Worm (Caenorhabditis elegans) whole organism, late embryonic: ENCODE results near the gene che-2.

Source experiments
- K02D7.2 ChIP-seq: sonication (generic microtip); optimal IDR thresholded peaks from 2 replicates; lab custom pipeline; 2017; ENCODE audit warnings: mild to moderate bottlenecking, missing genetic modification characterization, missing compliant biosample characterization
- T23F11.4 ChIP-seq: fragments of 200-800 bp; sonication (Bioruptor generic); optimal IDR thresholded peaks from 2 replicates; lab custom pipeline; 2018; ENCODE audit warnings: mild to moderate bottlenecking, missing genetic modification characterization, missing compliant biosample characterization
- ama-1 ChIP-seq: fragments of 150-350 bp; optimal IDR thresholded peaks from 2 replicates; lab custom pipeline; 2014
- elt-2 ChIP-seq: sonication (generic microtip); optimal IDR thresholded peaks from 2 replicates; lab custom pipeline; 2016; ENCODE audit warnings: missing genetic modification reagents, missing genetic modification characterization, missing compliant biosample characterization
- eyg-1 ChIP-seq: sonication (generic microtip); optimal IDR thresholded peaks from 2 replicates; lab custom pipeline; 2016; ENCODE audit warnings: missing genotype, missing genetic modification characterization, missing compliant biosample characterization
- fax-1 ChIP-seq: sonication (generic microtip); optimal IDR thresholded peaks from 2 replicates; lab custom pipeline; 2016; ENCODE audit warnings: missing genotype, missing genetic modification characterization, missing compliant biosample characterization
- lim-6 ChIP-seq: sonication (generic microtip); optimal IDR thresholded peaks from 2 replicates; lab custom pipeline; 2016; ENCODE audit warnings: missing genetic modification characterization, missing compliant biosample characterization
- lin-11 ChIP-seq: fragments of 200-800 bp; sonication (Bioruptor generic); optimal IDR thresholded peaks from 2 replicates; lab custom pipeline; 2018; ENCODE audit warnings: mild to moderate bottlenecking, missing genetic modification characterization, missing compliant biosample characterization
- madf-2 ChIP-seq: sonication (generic microtip); optimal IDR thresholded peaks from 2 replicates; lab custom pipeline; 2017; ENCODE audit warnings: missing genetic modification characterization, missing compliant biosample characterization
- odd-2 ChIP-seq: sonication (generic microtip); optimal IDR thresholded peaks from 2 replicates; lab custom pipeline; 2017; ENCODE audit warnings: antibody characterized with exemption, mild to moderate bottlenecking, missing genetic modification characterization, missing compliant biosample characterization
- pha-4 ChIP-seq: fragments of 150-350 bp; optimal IDR thresholded peaks from 2 replicates; lab custom pipeline; 2018; ENCODE audit warnings: missing biosample characterization, missing genetic modification reagents, missing genetic modification characterization
- tbx-2 ChIP-seq: sonication (generic microtip); optimal IDR thresholded peaks from 2 replicates; lab custom pipeline; 2016; ENCODE audit warnings: missing genetic modification characterization, missing compliant biosample characterization
- ttx-3 ChIP-seq: sonication (generic microtip); optimal IDR thresholded peaks from 2 replicates; lab custom pipeline; 2016; ENCODE audit warnings: missing genetic modification reagents, missing genetic modification characterization, missing compliant biosample characterization
- zip-5 ChIP-seq: sonication (generic microtip); optimal IDR thresholded peaks from 2 replicates; lab custom pipeline; 2016; ENCODE audit warnings: missing genetic modification characterization, missing compliant biosample characterization

DNA sequence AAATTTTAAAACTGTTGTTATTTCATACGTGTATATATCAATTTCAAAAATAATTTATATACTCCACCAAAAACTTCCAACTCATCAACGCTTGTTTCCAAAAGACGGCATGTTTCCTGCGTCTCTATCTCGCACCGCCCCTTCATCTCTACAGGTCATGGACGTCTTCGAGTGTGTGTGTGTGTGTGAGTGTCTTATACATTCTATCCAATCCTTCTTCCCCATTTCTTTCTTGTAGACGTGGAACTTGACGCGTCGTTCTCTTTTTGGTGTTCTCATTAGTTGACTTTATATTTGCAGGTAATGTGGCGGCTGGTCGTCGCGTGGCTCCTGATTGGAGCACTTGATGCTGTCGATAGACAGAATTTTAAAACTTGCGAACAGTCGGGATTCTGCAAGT lies 20.9 kb upstream of the che-2 start, which contains the start of gene aagr-4:
- no peak for TF ChIP-seq elt-2
- TF ChIP-seq T23F11.4 (GFP tag; lab: Kevin White, UChicago) = no peak
- TF ChIP-seq madf-2 = no peak
- TF ChIP-seq K02D7.2 (tag; lab: Kevin White, UChicago) = no peak
- no peak for TF ChIP-seq odd-2
- no peak for TF ChIP-seq zip-5 (tag; lab: Kevin White, UChicago)
- TF ChIP-seq fax-1 (tag; lab: Kevin White, UChicago) = no peak
- TF ChIP-seq ttx-3 (tag; lab: Kevin White, UChicago) = no peak
- no peak for TF ChIP-seq eyg-1
- TF ChIP-seq lin-11 (tag; lab: Kevin White, UChicago) = no peak
- TF ChIP-seq tbx-2 (tag; lab: Kevin White, UChicago) = no peak
- no peak for TF ChIP-seq pha-4 (tag; lab: Kevin White, UChicago)
- TF ChIP-seq lim-6 (tag; lab: Kevin White, UChicago) = no peak
- no peak for TF ChIP-seq ama-1 (lab: Kevin White, UChicago)
